Worm (Caenorhabditis elegans): ENCODE data around the gene C46F9.6.

C46F9.6 gene

DNA sequence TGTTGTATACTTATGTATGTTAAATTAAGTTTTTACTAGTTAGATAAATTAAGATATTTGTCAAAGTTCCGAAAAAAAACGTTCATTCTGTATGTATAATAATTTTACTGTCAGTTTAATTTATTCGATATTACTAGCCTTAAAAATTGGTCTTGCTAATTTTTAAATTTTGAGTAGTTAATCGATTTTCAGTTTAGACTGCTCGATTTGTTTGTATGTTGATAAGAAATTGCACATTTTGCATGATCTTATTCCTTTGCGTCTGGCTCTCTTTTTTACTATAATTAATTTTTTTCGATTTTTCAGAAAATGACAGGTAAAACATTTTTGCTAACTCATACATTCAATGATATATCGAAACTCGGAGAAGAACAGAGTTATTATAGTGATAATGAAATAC is 1.9 kb downstream of the C46F9.6 start, which contains the start of gene math-24:
TSS of gene math-24 (plus strand) at position 301 of the 400 bp plus-strand sequence.
- TF ChIP-seq sem-2 (GFP tag; optimal IDR thresholded peaks at IDR 0.05), result no peak
- no peak for TF ChIP-seq nhr-28 (tag; optimal IDR thresholded peaks at IDR 0.05)
- TF ChIP-seq lin-32 (GFP tag; optimal IDR thresholded peaks at IDR 0.05), result no peak
- TF ChIP-seq ztf-11 (tag; optimal IDR thresholded peaks at IDR 0.05), result no peak
- TF ChIP-seq hlh-1 (tag; optimal IDR thresholded peaks at IDR 0.05), result no peak
- TF ChIP-seq mep-1 (tag; optimal IDR thresholded peaks at IDR 0.05), result no peak
- TF ChIP-seq nhr-237 (tag; optimal IDR thresholded peaks at IDR 0.05), result no peak
- TF ChIP-seq unc-62 (GFP tag; optimal IDR thresholded peaks at IDR 0.05), result no peak
- TF ChIP-seq ceh-43 (GFP tag; optimal IDR thresholded peaks at IDR 0.05), result no peak
- no peak for TF ChIP-seq drap-1 (GFP tag; optimal IDR thresholded peaks at IDR 0.05)
- no peak for TF ChIP-seq ceh-39 (tag; optimal IDR thresholded peaks at IDR 0.05)
- TF ChIP-seq nhr-2 (tag; optimal IDR thresholded peaks at IDR 0.05), result no peak
- no peak for TF ChIP-seq sptf-1 (tag; optimal IDR thresholded peaks at IDR 0.05)
- no peak for TF ChIP-seq elt-1 (tag; optimal IDR thresholded peaks at IDR 0.05; ENCODE audit: borderline replicate concordance, insufficient read depth)
- no peak for TF ChIP-seq flh-1 (GFP tag; optimal IDR thresholded peaks at IDR 0.05)
- TF ChIP-seq zip-8 (tag; optimal IDR thresholded peaks at IDR 0.05), result no peak
- TF ChIP-seq lin-13 (tag; optimal IDR thresholded peaks at IDR 0.05), result no peak
- TF ChIP-seq nhr-76 (tag; optimal IDR thresholded peaks at IDR 0.05), result no peak
- TF ChIP-seq ham-2 (GFP tag; optimal IDR thresholded peaks at IDR 0.05), result no peak
- TF ChIP-seq cnd-1 (tag; optimal IDR thresholded peaks at IDR 0.05), result no peak

DNA sequence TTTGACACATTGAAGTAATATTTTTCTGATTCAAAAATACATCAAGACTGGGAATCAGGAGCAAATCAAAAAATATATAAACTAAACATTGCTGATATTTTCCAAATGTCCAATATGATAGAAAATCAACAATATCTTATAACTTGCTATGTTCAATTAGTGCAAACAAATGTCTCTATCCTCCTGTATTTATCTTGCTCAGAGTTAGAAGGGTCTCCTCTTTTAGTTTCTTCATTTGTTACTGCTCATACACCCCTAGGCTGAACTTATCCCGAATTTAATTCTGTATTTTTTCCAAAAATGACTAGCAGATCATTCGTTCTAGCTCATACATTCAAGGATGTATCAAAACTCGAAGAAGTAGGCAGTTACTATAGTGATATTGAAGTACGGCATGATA is 3.9 kb downstream of the C46F9.6 start, which contains the start of gene math-23:
TSS of gene math-23 (plus strand) at position 301 of the 400 bp plus-strand sequence.
- TF ChIP-seq bed-3 (GFP tag; optimal IDR thresholded peaks at IDR 0.05) (no peak), pha-4 (tag; optimal IDR thresholded peaks at IDR 0.05) (no peak), ces-1 (GFP tag; optimal IDR thresholded peaks at IDR 0.05) (no peak), cnd-1 (tag; optimal IDR thresholded peaks at IDR 0.05) (no peak), blmp-1 (tag; optimal IDR thresholded peaks at IDR 0.05) (no peak), ztf-11 (tag; optimal IDR thresholded peaks at IDR 0.05) (no peak)

DNA sequence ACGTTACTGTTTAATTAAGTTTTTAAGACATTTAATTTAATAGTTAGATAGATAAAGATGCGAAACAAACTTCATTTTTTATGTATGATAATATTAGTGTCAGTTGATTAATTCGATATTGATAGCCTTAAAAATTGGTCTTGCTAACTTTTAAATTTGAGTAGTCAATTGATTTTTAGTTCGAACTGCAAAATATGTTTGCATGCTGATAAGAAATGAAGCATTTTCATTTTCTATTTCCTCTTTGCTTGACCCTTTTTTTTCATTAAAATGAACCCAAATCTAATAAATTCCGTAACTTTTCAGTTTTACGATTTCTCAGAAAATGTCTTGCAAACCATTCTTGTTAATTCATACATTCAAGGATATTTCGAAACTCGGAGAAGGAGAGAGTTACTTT is 7.1 kb downstream of the C46F9.6 start, which contains the start of gene math-22:
TSS of gene math-22 (plus strand) at position 301 of the 400 bp plus-strand sequence.
- TF ChIP-seq ceh-83 (GFP tag; optimal IDR thresholded peaks at IDR 0.05) (no peak), bed-3 (GFP tag; optimal IDR thresholded peaks at IDR 0.05) (no peak), nhr-237 (tag; optimal IDR thresholded peaks at IDR 0.05) (no peak), mab-5 (tag; optimal IDR thresholded peaks at IDR 0.05) (no peak), cnd-1 (tag; optimal IDR thresholded peaks at IDR 0.05) (no peak), mep-1 (tag; optimal IDR thresholded peaks at IDR 0.05) (no peak), ham-2 (GFP tag; optimal IDR thresholded peaks at IDR 0.05) (no peak)

DNA sequence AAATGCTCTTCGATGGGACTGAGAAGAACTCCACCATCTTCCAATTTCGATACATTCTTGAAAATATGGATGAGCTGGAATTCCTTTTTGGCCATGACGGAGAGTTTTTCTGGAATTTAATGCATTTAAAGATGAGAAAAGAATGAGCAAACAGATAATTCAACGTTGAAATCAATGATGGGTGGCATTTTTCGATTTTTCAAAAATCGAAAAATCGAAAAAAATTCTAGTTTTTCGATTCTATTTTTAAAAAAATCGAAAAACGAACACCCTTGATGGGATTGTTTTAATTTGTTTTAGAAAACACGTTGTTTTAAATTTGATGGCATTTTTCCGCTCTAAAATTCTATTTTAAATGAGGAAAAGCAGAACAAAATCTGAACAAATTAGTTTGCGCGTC is 14.7 kb downstream of the C46F9.6 start, which contains the start of gene math-31:
TSS of gene math-31 (minus strand) at position 101 of the 400 bp plus-strand sequence.
- no peak for TF ChIP-seq ces-1 (GFP tag; optimal IDR thresholded peaks at IDR 0.05)
- TF ChIP-seq elt-1 (tag; optimal IDR thresholded peaks at IDR 0.05; ENCODE audit: borderline replicate concordance, insufficient read depth), result no peak
- TF ChIP-seq nhr-2 (tag; optimal IDR thresholded peaks at IDR 0.05), result no peak
- TF ChIP-seq unc-120 (tag; optimal IDR thresholded peaks at IDR 0.05; ENCODE audit: poor library complexity, severe bottlenecking), result no peak
- TF ChIP-seq lsy-2 (tag; optimal IDR thresholded peaks at IDR 0.05), result no peak
- TF ChIP-seq elt-3 (tag; optimal IDR thresholded peaks at IDR 0.05), result no peak
- no peak for TF ChIP-seq M03D4.4 (tag; optimal IDR thresholded peaks at IDR 0.05)
- TF ChIP-seq tbx-8 (GFP tag; optimal IDR thresholded peaks at IDR 0.05), result no peak
- no peak for TF ChIP-seq nhr-28 (tag; optimal IDR thresholded peaks at IDR 0.05)

DNA sequence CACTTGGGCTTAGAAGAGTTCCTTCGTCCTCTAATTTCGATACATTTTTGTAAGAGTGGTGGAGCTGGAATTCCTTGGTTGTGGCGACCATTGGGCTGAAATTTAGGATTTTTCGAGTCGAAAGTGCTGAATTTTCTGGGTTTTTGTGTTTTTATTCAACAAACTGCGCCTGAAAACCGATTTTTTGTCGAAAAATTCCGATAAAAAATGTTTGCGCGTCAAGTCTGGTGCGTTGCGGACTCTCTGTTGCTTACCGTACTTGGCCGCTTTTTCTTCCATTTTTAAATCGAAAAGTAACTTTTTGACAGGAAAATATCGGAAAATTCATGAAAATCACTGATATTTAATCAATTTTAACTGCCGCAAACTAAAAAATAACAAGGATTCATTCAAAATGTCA is 19.8 kb downstream of the C46F9.6 start, which contains the start of gene bath-4:
TSS of gene bath-4 (minus strand) at position 101 of the 400 bp plus-strand sequence.
- TF ChIP-seq bed-3 (GFP tag; optimal IDR thresholded peaks at IDR 0.05), result no peak
- TF ChIP-seq ceh-83 (GFP tag; optimal IDR thresholded peaks at IDR 0.05), result no peak
- no peak for TF ChIP-seq hlh-1 (tag; optimal IDR thresholded peaks at IDR 0.05)
- no peak for TF ChIP-seq mab-5 (tag; optimal IDR thresholded peaks at IDR 0.05)
- no peak for TF ChIP-seq tbx-8 (GFP tag; optimal IDR thresholded peaks at IDR 0.05)
- no peak for TF ChIP-seq cnd-1 (tag; optimal IDR thresholded peaks at IDR 0.05)
- TF ChIP-seq lin-13 (tag; optimal IDR thresholded peaks at IDR 0.05), result no peak
- no peak for TF ChIP-seq mls-2 (tag; optimal IDR thresholded peaks at IDR 0.05)
- no peak for TF ChIP-seq nhr-76 (tag; optimal IDR thresholded peaks at IDR 0.05)
- no peak for TF ChIP-seq unc-39 (tag; optimal IDR thresholded peaks at IDR 0.05)
- TF ChIP-seq pha-4 (tag; optimal IDR thresholded peaks at IDR 0.05), result no peak
- TF ChIP-seq blmp-1 (tag; optimal IDR thresholded peaks at IDR 0.05), result no peak
- no peak for TF ChIP-seq lin-32 (GFP tag; optimal IDR thresholded peaks at IDR 0.05)

All from whole organism, mixed stage, embryonic.